Worm (Caenorhabditis elegans): ENCODE measurements around the gene ZC155.4.
A peak's percentile ranks its signal among the peaks of the same experiment; 100 is the strongest.

Gene ZC155.4

DNA sequence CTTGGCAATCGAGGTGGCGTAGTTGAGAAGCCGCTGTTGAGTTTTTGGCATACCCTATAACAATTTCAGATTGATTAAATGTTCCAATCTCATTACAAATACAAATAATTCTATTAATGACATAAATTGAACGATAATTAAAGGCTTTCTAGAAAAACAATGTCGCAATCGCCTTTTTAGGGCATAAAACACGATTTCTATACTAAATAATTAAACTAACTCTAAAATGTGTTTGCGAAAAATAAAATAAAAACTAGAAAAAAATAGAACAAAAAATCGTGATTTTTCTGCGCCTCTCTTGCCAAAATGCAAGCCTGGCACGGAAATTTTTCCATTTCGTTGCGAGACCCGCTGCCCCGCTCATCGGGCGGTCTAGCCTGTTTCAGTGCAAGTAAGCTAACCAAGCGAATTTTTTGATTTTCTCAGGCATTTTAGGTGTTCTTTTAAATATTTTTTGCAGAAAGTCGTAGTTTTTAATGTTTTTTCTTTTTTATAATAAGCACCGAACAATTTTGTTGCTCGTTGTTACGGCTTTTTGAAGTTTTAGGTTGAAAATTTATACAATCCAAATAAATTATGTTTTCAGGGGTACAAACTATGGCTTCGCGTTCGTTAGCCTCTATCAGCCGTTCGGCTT is 12.7 kb upstream of the ZC155.4 start, which contains the start of the genes C34E10.12, C34E10.10 and atp-2 (continued):
- TF ChIP-seq madf-9 (GFP tag; conservative IDR thresholded peaks at IDR 0.05) (no peak), egl-27 (tag; optimal IDR thresholded peaks at IDR 0.05) (no peak), Y5F2A.4 (GFP tag; optimal IDR thresholded peaks at IDR 0.05) (no peak), F26F4.8 (GFP tag; conservative IDR thresholded peaks at IDR 0.05) (no peak), daf-16 (GFP tag; optimal IDR thresholded peaks at IDR 0.05) (peak in 1 of 2 experiments; percentile 14), daf-16 (tag; optimal IDR thresholded peaks at IDR 0.05) (peak; percentile 46), ztf-11 (tag; optimal IDR thresholded peaks at IDR 0.05) (no peak), dmd-6 (GFP tag; IDR thresholded peaks at IDR 0.05) (peak; percentile 44; the same call in 1 of the 2 replicates), pha-4 (GFP tag; IDR thresholded peaks at IDR 0.05) (0 out of 2 replicates have a peak, but pooled peaks have one; percentile 14), pha-4 (tag; optimal IDR thresholded peaks at IDR 0.05) (no peak), dmd-9 (GFP tag; IDR thresholded peaks at IDR 0.05) (peak; percentile 42; the same call in 1 of the 2 replicates), F37D6.2 (tag; optimal IDR thresholded peaks at IDR 0.05) (peak; percentile 52), saeg-2 (GFP tag; IDR thresholded peaks at IDR 0.05) (no peak), zip-2 (tag; optimal IDR thresholded peaks at IDR 0.05) (no peak), Y75B8A.6 (GFP tag; IDR thresholded peaks at IDR 0.05) (no peak), nhr-41 (GFP tag; IDR thresholded peaks at IDR 0.05) (no peak), daf-8 (GFP tag; IDR thresholded peaks at IDR 0.05) (no peak), sdz-12 (GFP tag; optimal IDR thresholded peaks at IDR 0.05) (no peak), F49E8.2 (tag; optimal IDR thresholded peaks at IDR 0.05; ENCODE audit: borderline replicate concordance) (no peak), T26A8.4 (GFP tag; IDR thresholded peaks at IDR 0.05) (peak; percentile 60; the same call in 1 of the 2 replicates), nhr-28 (tag; optimal IDR thresholded peaks at IDR 0.05) (peak; percentile 82), ZK337.2 (GFP tag; IDR thresholded peaks at IDR 0.05) (no peak), mes-2 (tag; optimal IDR thresholded peaks at IDR 0.05; ENCODE audit: poor library complexity, severe bottlenecking) (peak; percentile 93), jun-1 (tag; optimal IDR thresholded peaks at IDR 0.05) (no peak), unc-39 (tag; optimal IDR thresholded peaks at IDR 0.05) (no peak), ceh-32 (tag; optimal IDR thresholded peaks at IDR 0.05; ENCODE audit: poor library complexity) (no peak), nhr-25 (tag; optimal IDR thresholded peaks at IDR 0.05; ENCODE audit: borderline replicate concordance, insufficient read depth) (peak; percentile 22), skn-1 (tag; optimal IDR thresholded peaks at IDR 0.05) (no peak), mxl-2 (GFP tag; conservative IDR thresholded peaks at IDR 0.05) (no peak), mdt-29 (GFP tag; IDR thresholded peaks at IDR 0.05) (no peak), cey-2 (tag; optimal IDR thresholded peaks at IDR 0.05; ENCODE audit: borderline replicate concordance, insufficient read depth) (no peak), ces-1 (GFP tag; optimal IDR thresholded peaks at IDR 0.05) (peak; percentile 23), zag-1 (tag; optimal IDR thresholded peaks at IDR 0.05) (no peak), zfp-2 (tag; optimal IDR thresholded peaks at IDR 0.05) (no peak)

DNA sequence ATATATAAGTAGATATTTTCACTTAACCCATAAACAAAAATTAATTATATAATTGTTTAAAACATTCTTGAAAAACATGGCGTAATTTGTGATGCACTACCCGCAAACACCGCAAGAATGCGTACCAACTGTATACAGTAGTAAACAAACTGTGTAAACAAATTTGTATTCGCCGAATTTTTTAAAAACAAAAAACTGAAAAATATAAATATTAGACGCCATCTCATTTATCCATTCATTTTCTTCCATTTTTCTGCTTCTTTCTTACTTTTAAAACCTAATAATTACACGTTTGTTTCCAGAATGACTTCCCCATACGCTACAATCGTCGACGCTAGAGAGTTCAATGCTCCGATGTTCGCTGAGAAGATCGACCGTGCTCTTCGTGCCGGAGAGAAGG is 10.0 kb upstream of the ZC155.4 start, which contains the start of gene nex-1:
Gene nex-1 (plus strand): TSS at position 301 of the 400 bp plus-strand sequence.
- TF ChIP-seq zfp-3 (GFP tag; conservative IDR thresholded peaks at IDR 0.05) (no peak), unc-62 (GFP tag; optimal IDR thresholded peaks at IDR 0.05 in 1 of 2) (peak in 1 of 2 experiments; percentile 23), unc-62 (tag; optimal IDR thresholded peaks at IDR 0.05) (no peak)

DNA sequence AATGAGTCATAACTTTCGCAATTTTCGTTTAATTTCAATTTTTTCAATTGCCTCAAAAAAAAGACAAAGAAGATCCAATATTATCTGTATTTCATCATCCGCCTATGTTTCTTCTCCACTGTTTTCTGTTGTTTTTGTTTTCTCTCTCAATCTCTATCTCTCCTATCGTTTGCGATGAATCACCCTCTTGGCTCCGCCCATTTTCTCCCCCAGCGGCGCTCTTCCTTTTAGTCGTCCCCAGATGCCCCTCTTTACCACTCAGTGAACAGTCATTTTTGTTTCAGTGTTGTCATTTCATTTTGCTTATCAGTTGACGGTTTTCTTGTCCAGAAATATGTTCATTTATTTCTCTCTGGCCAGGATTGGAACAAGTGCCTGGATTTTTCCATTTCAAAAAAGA is 9.6 kb upstream of the ZC155.4 start:
- TF ChIP-seq mdt-29 (GFP tag; IDR thresholded peaks at IDR 0.05), result no peak
- peak; percentile 51 for TF ChIP-seq ama-1 (optimal IDR thresholded peaks at IDR 0.05)
- peak; percentile 21 for TF ChIP-seq mes-2 (tag; optimal IDR thresholded peaks at IDR 0.05; ENCODE audit: poor library complexity, severe bottlenecking)
- TF ChIP-seq pha-4 (GFP tag; IDR thresholded peaks at IDR 0.05), result no peak
- TF ChIP-seq pha-4 (tag; optimal IDR thresholded peaks at IDR 0.05), result peak; percentile 44
- peak; percentile 36 for TF ChIP-seq pqm-1 (tag; optimal IDR thresholded peaks at IDR 0.05)
- no peak for TF ChIP-seq daf-16 (GFP tag; optimal IDR thresholded peaks at IDR 0.05)
- TF ChIP-seq daf-16 (tag; optimal IDR thresholded peaks at IDR 0.05), result peak; percentile 73
- TF ChIP-seq duxl-1 (tag; optimal IDR thresholded peaks at IDR 0.05; ENCODE audit: poor library complexity), result no peak
- no peak for TF ChIP-seq egl-27 (tag; optimal IDR thresholded peaks at IDR 0.05)
- 0 out of 2 replicates have a peak, but pooled peaks have one; percentile 18 for TF ChIP-seq madf-9 (GFP tag; conservative IDR thresholded peaks at IDR 0.05)
- no peak for TF ChIP-seq lin-13 (GFP tag; optimal IDR thresholded peaks at IDR 0.05)
- peak; percentile 1 for TF ChIP-seq dpl-1 (GFP tag; optimal IDR thresholded peaks at IDR 0.05)
- peak; percentile 81 for TF ChIP-seq dve-1 (tag; optimal IDR thresholded peaks at IDR 0.05; ENCODE audit: insufficient read depth)
- peak; percentile 14 for TF ChIP-seq mep-1 (tag; optimal IDR thresholded peaks at IDR 0.05)
- peak in 1 of 2 experiments; percentile 21 for TF ChIP-seq lsy-2 (tag; optimal IDR thresholded peaks at IDR 0.05)
- peak; percentile 36 for TF ChIP-seq hlh-11 (tag; optimal IDR thresholded peaks at IDR 0.05)
- peak; percentile 52 for TF ChIP-seq nhr-28 (tag; optimal IDR thresholded peaks at IDR 0.05)
- peak; percentile 54 for TF ChIP-seq nhr-6 (tag; optimal IDR thresholded peaks at IDR 0.05)
